Worm (Caenorhabditis elegans): ENCODE results near the gene F44F4.10.

Gene F44F4.10

ce11 chrII:10925804-10926570 lies 8.9 kb upstream of the F44F4.10 start, which contains the start of gene metr-1 (continued):
- TF ChIP-seq efl-1 (optimal IDR thresholded peaks at IDR 0.05) (peak; percentile 82 to 86), efl-1 (GFP tag; optimal IDR thresholded peaks at IDR 0.05 in 1 of 2) (peak; percentile 77 to 96), lin-39 (tag; optimal IDR thresholded peaks at IDR 0.05) (no peak), skn-1 (tag; optimal IDR thresholded peaks at IDR 0.05) (no peak), lin-14 (GFP tag; optimal IDR thresholded peaks at IDR 0.05) (peak; percentile 18), irx-1 (tag; optimal IDR thresholded peaks at IDR 0.05) (peak; percentile 21), hlh-4 (tag; optimal IDR thresholded peaks at IDR 0.05) (no peak), pag-3 (tag; optimal IDR thresholded peaks at IDR 0.05; ENCODE audit: borderline replicate concordance, insufficient read depth) (no peak), snu-23 (GFP tag; optimal IDR thresholded peaks at IDR 0.05) (peak; percentile 5), nhr-77 (tag; optimal IDR thresholded peaks at IDR 0.05) (no peak), nhr-11 (tag; optimal IDR thresholded peaks at IDR 0.05) (no peak), vab-15 (tag; optimal IDR thresholded peaks at IDR 0.05) (no peak), blmp-1 (tag; optimal IDR thresholded peaks at IDR 0.05) (peak; percentile 31), rnt-1 (tag; optimal IDR thresholded peaks at IDR 0.05) (peak; percentile 37), sptf-1 (tag; optimal IDR thresholded peaks at IDR 0.05) (no peak), dpl-1 (GFP tag; optimal IDR thresholded peaks at IDR 0.05) (peak; percentile 66 to 82 (median 69)), ets-5 (GFP tag; IDR thresholded peaks at IDR 0.05) (no peak), lin-13 (GFP tag; optimal IDR thresholded peaks at IDR 0.05) (no peak), fos-1 (tag; optimal IDR thresholded peaks at IDR 0.05) (no peak), ceh-82 (tag; optimal IDR thresholded peaks at IDR 0.05) (no peak), ama-1 (optimal IDR thresholded peaks at IDR 0.05) (no peak), mab-9 (GFP tag; IDR thresholded peaks at IDR 0.05) (no peak), Y116A8C.19 (tag; optimal IDR thresholded peaks at IDR 0.05; ENCODE audit: borderline replicate concordance) (no peak), fkh-10 (GFP tag; optimal IDR thresholded peaks at IDR 0.05) (no peak), pqm-1 (tag; optimal IDR thresholded peaks at IDR 0.05) (no peak), zag-1 (tag; optimal IDR thresholded peaks at IDR 0.05) (no peak), nhr-28 (tag; optimal IDR thresholded peaks at IDR 0.05) (no peak), nhr-12 (tag; optimal IDR thresholded peaks at IDR 0.05) (no peak), swsn-7 (tag; optimal IDR thresholded peaks at IDR 0.05) (no peak)

ce11 chrII:10924669-10925068 lies 7.6 kb upstream of the F44F4.10 start:
- TF ChIP-seq nhr-90 (tag; optimal IDR thresholded peaks at IDR 0.05; ENCODE audit: poor library complexity) (peak; percentile 42), snpc-4 (tag; optimal IDR thresholded peaks at IDR 0.05) (no peak), efl-1 (optimal IDR thresholded peaks at IDR 0.05) (no peak), efl-1 (GFP tag; optimal IDR thresholded peaks at IDR 0.05 in 1 of 2) (no peak), ceh-88 (GFP tag; IDR thresholded peaks at IDR 0.05) (no peak), fkh-10 (GFP tag; optimal IDR thresholded peaks at IDR 0.05) (no peak), efl-3 (GFP tag; optimal IDR thresholded peaks at IDR 0.05) (no peak), nhr-28 (tag; optimal IDR thresholded peaks at IDR 0.05) (no peak), pag-3 (tag; optimal IDR thresholded peaks at IDR 0.05; ENCODE audit: borderline replicate concordance, insufficient read depth) (no peak), nhr-237 (tag; optimal IDR thresholded peaks at IDR 0.05) (no peak), nhr-84 (tag; optimal IDR thresholded peaks at IDR 0.05) (no peak), C16A3.4 (tag; optimal IDR thresholded peaks at IDR 0.05) (no peak), F16B12.6 (tag; optimal IDR thresholded peaks at IDR 0.05) (no peak), unc-130 (tag; optimal IDR thresholded peaks at IDR 0.05) (no peak), pqm-1 (tag; optimal IDR thresholded peaks at IDR 0.05) (no peak), ama-1 (optimal IDR thresholded peaks at IDR 0.05) (no peak), C04F5.9 (tag; optimal IDR thresholded peaks at IDR 0.05) (no peak), isw-1 (GFP tag; IDR thresholded peaks at IDR 0.05) (no peak), lsy-2 (tag; optimal IDR thresholded peaks at IDR 0.05) (no peak), lir-3 (tag; optimal IDR thresholded peaks at IDR 0.05; ENCODE audit: poor library complexity) (no peak), lin-13 (GFP tag; optimal IDR thresholded peaks at IDR 0.05) (no peak), lin-35 (GFP tag; optimal IDR thresholded peaks at IDR 0.05) (peak in 1 of 2 experiments; percentile 27), zip-4 (GFP tag; optimal IDR thresholded peaks at IDR 0.05) (no peak), grh-1 (GFP tag; IDR thresholded peaks at IDR 0.05) (no peak), nhr-19 (GFP tag; conservative IDR thresholded peaks at IDR 0.05) (0 out of 2 replicates have a peak, but pooled peaks have one; percentile 11), elt-2 (tag; optimal IDR thresholded peaks at IDR 0.05) (peak; percentile 86), dpl-1 (GFP tag; optimal IDR thresholded peaks at IDR 0.05) (no peak), mef-2 (tag; optimal IDR thresholded peaks at IDR 0.05) (no peak), aha-1 (tag; optimal IDR thresholded peaks at IDR 0.05) (no peak), egl-13 (tag; optimal IDR thresholded peaks at IDR 0.05) (no peak), ces-1 (GFP tag; optimal IDR thresholded peaks at IDR 0.05) (no peak), skn-1 (tag; optimal IDR thresholded peaks at IDR 0.05) (no peak)

Data from whole organism, L1 larva.